Worm (Caenorhabditis elegans): ENCODE measurements around the gene dur-1.

DNA sequence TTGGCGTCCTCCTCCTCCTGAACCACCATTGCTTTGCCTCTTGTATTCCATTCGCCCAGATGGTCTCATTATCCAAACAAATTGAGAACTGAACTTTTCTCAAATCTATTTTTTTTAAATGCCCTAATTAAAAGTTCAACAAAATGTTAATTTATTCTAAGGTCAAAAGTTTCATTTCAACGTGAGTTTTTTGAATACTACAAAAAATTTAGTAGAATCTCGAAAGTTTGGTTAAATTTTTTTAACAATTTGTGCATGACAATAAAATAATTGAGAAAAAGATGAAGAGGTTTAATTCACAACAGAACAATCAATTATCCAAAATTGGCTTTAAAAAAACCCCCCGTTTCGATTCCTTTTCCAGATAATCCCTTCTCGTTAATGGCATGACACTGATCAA, 36.1 kb downstream of the dur-1 start, which contains the start of gene F32B6.4:
- TF ChIP-seq dpl-1 (GFP tag; optimal IDR thresholded peaks at IDR 0.05) (no peak), mep-1 (tag; optimal IDR thresholded peaks at IDR 0.05) (no peak), mdl-1 (tag; optimal IDR thresholded peaks at IDR 0.05) (no peak), jun-1 (tag; optimal IDR thresholded peaks at IDR 0.05) (no peak), fos-1 (tag; optimal IDR thresholded peaks at IDR 0.05) (no peak), C16A3.4 (tag; optimal IDR thresholded peaks at IDR 0.05) (no peak), snpc-4 (tag; optimal IDR thresholded peaks at IDR 0.05) (no peak), zag-1 (tag; optimal IDR thresholded peaks at IDR 0.05) (no peak), ceh-82 (tag; optimal IDR thresholded peaks at IDR 0.05) (no peak), aha-1 (tag; optimal IDR thresholded peaks at IDR 0.05) (no peak), elt-2 (tag; optimal IDR thresholded peaks at IDR 0.05) (no peak), nhr-19 (GFP tag; conservative IDR thresholded peaks at IDR 0.05) (no peak), nhr-237 (tag; optimal IDR thresholded peaks at IDR 0.05) (no peak)

All from whole organism, L1 larva.